Worm (Caenorhabditis elegans): ENCODE data around the gene sel-13.

The sel-13 gene

DNA sequence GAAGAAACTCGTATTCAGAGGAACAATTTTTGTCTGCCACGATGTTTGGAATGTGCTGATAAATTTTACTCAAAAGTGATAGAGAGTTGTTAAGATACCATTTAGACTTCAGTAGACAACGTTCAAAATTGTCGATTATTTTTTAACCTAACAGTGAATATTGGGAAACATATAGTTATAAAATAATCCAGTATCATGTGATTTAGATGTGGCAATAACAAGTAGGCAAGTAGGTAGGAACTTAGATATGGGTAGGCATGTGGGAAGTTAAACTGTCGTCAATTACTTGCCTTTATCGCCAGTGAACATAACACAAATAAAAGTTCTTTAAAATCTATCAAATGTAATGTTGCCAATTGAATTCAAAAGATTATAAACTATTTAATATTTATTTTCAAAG, 28.5 kb downstream of the sel-13 start, which contains the start of gene T23F11.11:
TSS of gene T23F11.11 (minus strand) at position 101 of the 400 bp plus-strand sequence.
- TF ChIP-seq flt-1 (GFP tag; IDR thresholded peaks at IDR 0.05) (no peak), ref-1 (GFP tag; conservative IDR thresholded peaks at IDR 0.05) (no peak), tab-1 (GFP tag; IDR thresholded peaks at IDR 0.05) (no peak), klf-2 (GFP tag; conservative IDR thresholded peaks at IDR 0.05) (no peak), ztf-23 (GFP tag; IDR thresholded peaks at IDR 0.05) (no peak), cog-1 (tag; optimal IDR thresholded peaks at IDR 0.05) (no peak)

DNA sequence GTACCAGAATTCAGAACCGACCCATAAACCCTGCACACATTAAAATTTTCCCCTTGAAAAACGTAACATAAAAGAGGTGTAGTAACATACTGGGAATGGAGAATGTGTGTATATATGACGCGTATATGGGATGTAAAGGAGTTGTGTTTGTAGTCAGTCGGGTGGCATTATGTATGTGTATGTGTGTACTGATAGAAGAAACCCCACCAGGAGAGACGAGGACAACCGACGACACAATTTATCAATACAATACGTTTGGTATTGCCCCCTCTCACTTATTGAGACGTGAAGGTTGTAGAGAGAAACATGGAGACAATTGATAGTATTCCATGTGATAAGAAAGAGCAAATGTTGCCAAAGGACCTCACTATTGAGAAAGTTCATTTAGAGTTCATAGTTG, 32.0 kb downstream of the sel-13 start:
- TF ChIP-seq ztf-29 (GFP tag; IDR thresholded peaks at IDR 0.05) (no peak), ztf-23 (GFP tag; IDR thresholded peaks at IDR 0.05) (no peak)

DNA sequence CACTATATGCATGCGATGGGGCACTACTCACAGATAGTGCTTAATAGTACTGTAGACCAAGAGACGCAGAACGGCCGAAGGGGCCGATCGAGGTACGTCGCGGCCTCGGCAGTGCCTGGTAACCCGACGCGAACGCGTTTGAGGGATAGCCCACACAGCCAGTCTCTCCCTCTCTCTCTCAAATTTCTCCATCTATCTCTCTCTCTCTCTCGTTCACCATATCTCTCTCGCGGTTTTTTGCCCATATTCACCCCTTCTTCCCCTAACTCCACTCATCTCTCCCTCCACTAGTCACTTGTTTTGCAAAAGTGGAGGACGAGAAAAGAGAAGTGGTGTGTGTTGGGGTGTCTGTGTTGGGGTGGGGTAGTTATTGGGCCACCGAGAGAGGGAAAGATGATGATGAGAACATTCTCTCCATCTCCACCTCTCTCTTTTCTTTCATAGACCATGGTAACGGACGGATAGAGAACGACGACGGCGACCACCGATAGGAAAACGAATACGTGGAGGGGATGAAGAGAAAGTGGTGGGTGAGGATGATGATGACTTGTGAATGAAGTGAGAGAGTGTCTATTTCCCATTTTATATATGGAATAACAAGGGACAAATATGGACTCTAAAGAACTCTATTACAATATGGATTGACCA, 33.1 kb downstream of the sel-13 start:
- peak; percentile 62; the same call in 1 of the 2 replicates for TF ChIP-seq flt-1 (GFP tag; IDR thresholded peaks at IDR 0.05)
- TF ChIP-seq ref-1 (GFP tag; conservative IDR thresholded peaks at IDR 0.05) = no peak
- no peak for TF ChIP-seq med-1 (GFP tag; optimal IDR thresholded peaks at IDR 0.05; ENCODE audit: insufficient read depth)
- TF ChIP-seq klf-2 (GFP tag; conservative IDR thresholded peaks at IDR 0.05) = 0 out of 2 replicates have a peak, but pooled peaks have one; percentile 37

DNA sequence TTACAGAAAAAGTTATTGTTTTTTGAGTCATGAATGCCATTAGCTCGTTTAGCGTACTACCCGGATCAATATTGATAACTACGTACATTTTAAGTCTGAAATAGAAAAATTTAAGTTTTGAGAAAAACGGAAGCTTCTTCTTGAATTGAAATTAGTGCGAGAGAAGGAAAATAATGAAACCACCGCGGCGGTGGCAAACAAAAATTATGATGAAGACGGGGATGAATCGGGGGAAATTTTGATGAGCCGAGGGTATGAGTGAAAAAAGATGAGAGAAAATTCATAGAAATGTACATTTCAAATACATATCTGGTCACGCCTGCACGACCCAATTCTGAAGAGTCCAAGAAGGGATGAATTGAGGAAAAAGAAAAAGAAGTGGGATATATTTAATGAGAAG, 34.8 kb downstream of the sel-13 start, which contains the start of gene T23F11.4:
TSS of gene T23F11.4 (minus strand) at position 101 of the 400 bp plus-strand sequence.
- no peak for TF ChIP-seq cog-1 (tag; optimal IDR thresholded peaks at IDR 0.05)
- TF ChIP-seq med-1 (GFP tag; optimal IDR thresholded peaks at IDR 0.05; ENCODE audit: insufficient read depth) = no peak
- no peak for TF ChIP-seq ztf-29 (GFP tag; IDR thresholded peaks at IDR 0.05)
- no peak for TF ChIP-seq klf-2 (GFP tag; conservative IDR thresholded peaks at IDR 0.05)
- no peak for TF ChIP-seq T22C8.4 (GFP tag; IDR thresholded peaks at IDR 0.05)
- TF ChIP-seq ref-1 (GFP tag; conservative IDR thresholded peaks at IDR 0.05) = no peak
- TF ChIP-seq flt-1 (GFP tag; IDR thresholded peaks at IDR 0.05) = no peak
- TF ChIP-seq ztf-23 (GFP tag; IDR thresholded peaks at IDR 0.05) = no peak

DNA sequence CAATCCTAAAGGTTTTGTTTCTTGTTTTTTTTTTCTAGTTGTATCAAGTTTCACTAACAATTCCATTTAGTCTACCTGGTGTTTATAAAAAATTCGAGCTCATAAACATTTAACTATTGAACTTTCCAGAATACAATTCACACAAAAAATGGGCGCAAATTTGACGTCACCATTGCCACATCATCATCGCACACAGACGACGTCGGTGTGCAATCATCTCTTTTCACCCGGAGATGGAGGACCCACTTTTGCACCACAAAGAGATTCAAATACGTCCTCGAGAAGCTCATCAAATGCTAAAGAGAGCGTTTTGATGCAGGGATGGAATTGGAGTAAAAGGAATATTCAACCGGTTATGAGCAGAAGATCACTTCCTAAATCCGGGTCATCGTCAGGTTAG, 40.6 kb downstream of the sel-13 start:
- TF ChIP-seq ztf-23 (GFP tag; IDR thresholded peaks at IDR 0.05) = no peak
- no peak for TF ChIP-seq T22C8.4 (GFP tag; IDR thresholded peaks at IDR 0.05)
- no peak for TF ChIP-seq flt-1 (GFP tag; IDR thresholded peaks at IDR 0.05)
- TF ChIP-seq klf-2 (GFP tag; conservative IDR thresholded peaks at IDR 0.05) = no peak
- no peak for TF ChIP-seq ref-1 (GFP tag; conservative IDR thresholded peaks at IDR 0.05)
- no peak for TF ChIP-seq tab-1 (GFP tag; IDR thresholded peaks at IDR 0.05)
- TF ChIP-seq ztf-29 (GFP tag; IDR thresholded peaks at IDR 0.05) = no peak
- no peak for TF ChIP-seq med-1 (GFP tag; optimal IDR thresholded peaks at IDR 0.05; ENCODE audit: insufficient read depth)
- TF ChIP-seq cog-1 (tag; optimal IDR thresholded peaks at IDR 0.05) = no peak

DNA sequence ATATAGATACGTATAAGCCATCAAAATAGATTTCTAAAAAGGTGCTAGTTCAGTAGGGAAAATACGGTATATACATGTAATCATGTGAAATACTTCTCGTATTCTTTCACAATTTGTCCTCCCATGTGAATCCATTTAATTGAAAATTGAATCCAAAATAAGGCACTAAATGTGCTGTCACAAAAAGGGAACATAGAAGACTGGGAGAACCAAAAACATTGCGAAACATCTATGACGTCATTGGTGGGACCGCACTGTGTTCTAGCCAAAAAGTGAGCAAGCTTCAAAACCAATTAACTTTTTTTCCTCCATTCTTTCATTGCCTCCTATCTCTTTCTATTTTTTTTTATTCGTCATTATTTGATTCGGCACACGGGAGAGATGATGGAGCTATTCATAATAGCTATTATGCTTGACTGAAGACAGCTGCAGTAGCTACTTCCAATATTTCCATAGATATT, 41.6 kb downstream of the sel-13 start, which contains the start of gene cdka-1:
TSS of gene cdka-1 (plus strand) at position 411 of the 461 bp plus-strand sequence.
- TF ChIP-seq ztf-29 (GFP tag; IDR thresholded peaks at IDR 0.05) (no peak), ref-1 (GFP tag; conservative IDR thresholded peaks at IDR 0.05) (no peak), cog-1 (tag; optimal IDR thresholded peaks at IDR 0.05) (no peak), ztf-23 (GFP tag; IDR thresholded peaks at IDR 0.05) (no peak), med-1 (GFP tag; optimal IDR thresholded peaks at IDR 0.05; ENCODE audit: insufficient read depth) (no peak), T22C8.4 (GFP tag; IDR thresholded peaks at IDR 0.05) (no peak), klf-2 (GFP tag; conservative IDR thresholded peaks at IDR 0.05) (no peak)

DNA sequence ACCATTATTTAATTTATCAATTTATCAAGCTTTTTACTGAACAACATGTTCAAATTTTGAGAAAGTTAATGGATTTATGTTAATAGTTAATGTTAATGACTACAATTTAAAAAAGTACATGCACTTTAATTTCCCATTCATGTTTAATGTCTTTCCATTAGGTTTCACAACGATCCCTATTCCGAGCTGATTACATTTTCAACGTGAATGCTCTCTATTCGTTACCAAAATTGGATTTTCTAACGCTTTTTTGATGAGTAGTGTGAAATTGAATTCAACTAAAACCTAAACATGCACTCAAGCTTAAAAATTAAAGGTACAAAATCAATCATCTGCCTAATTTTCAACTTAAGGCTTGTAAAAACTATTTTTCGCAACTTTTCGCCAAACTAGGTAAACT, 42.6 kb downstream of the sel-13 start:
- TF ChIP-seq flt-1 (GFP tag; IDR thresholded peaks at IDR 0.05) = no peak
- no peak for TF ChIP-seq med-1 (GFP tag; optimal IDR thresholded peaks at IDR 0.05; ENCODE audit: insufficient read depth)
- TF ChIP-seq ref-1 (GFP tag; conservative IDR thresholded peaks at IDR 0.05) = no peak
- TF ChIP-seq ztf-29 (GFP tag; IDR thresholded peaks at IDR 0.05) = no peak
- TF ChIP-seq T22C8.4 (GFP tag; IDR thresholded peaks at IDR 0.05) = no peak
- TF ChIP-seq ztf-23 (GFP tag; IDR thresholded peaks at IDR 0.05) = no peak
- TF ChIP-seq klf-2 (GFP tag; conservative IDR thresholded peaks at IDR 0.05) = no peak
- TF ChIP-seq cog-1 (tag; optimal IDR thresholded peaks at IDR 0.05) = no peak
- no peak for TF ChIP-seq tab-1 (GFP tag; IDR thresholded peaks at IDR 0.05)

DNA sequence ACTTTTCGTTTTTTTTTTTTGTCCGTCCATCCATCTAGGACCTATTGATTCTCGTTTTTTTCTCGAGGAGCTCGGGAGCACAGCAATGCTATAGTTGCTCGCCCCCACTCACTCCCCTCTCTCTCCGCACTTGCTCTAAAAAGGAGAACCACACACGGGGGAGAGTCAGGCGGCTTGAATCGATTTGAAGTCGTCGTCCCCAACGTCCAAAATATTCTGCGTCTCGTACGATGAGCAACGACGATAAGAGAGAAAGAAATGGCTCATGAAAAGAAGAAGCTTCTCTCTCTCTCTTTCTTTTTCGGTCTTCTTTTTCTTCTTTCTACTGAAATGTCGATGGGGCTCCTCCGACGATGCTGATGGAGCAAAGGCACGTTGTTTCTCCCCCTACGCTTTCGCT, 43.6 kb downstream of the sel-13 start:
- TF ChIP-seq med-1 (GFP tag; optimal IDR thresholded peaks at IDR 0.05; ENCODE audit: insufficient read depth) = no peak
- TF ChIP-seq ztf-23 (GFP tag; IDR thresholded peaks at IDR 0.05) = 0 out of 2 replicates have a peak, but pooled peaks have one; percentile 22

DNA sequence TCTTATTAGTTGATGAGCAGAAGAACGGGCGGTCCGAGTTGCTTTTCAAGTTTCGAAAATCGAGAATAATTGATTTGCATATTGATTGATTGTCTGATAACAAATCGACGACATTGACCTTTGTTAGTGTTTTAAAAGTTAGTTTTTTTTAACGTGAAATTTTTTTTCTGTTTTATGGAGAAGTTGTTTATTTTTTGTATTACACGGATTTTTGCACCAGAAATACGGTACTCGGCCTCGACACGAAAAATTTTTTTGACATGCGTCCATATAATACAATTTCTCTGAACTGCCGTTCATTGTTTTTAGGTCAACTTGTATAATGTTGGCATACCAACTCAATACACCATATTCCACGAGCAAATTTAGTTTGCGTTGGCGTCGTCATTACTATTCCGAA, 44.6 kb downstream of the sel-13 start, which contains the start of gene T23F11.2:
TSS of gene T23F11.2 (minus strand) at position 101 of the 400 bp plus-strand sequence.
- TF ChIP-seq klf-2 (GFP tag; conservative IDR thresholded peaks at IDR 0.05) (no peak), T22C8.4 (GFP tag; IDR thresholded peaks at IDR 0.05) (no peak), ref-1 (GFP tag; conservative IDR thresholded peaks at IDR 0.05) (no peak), med-1 (GFP tag; optimal IDR thresholded peaks at IDR 0.05; ENCODE audit: insufficient read depth) (no peak), ztf-23 (GFP tag; IDR thresholded peaks at IDR 0.05) (no peak), cog-1 (tag; optimal IDR thresholded peaks at IDR 0.05) (no peak), flt-1 (GFP tag; IDR thresholded peaks at IDR 0.05) (no peak), ztf-29 (GFP tag; IDR thresholded peaks at IDR 0.05) (no peak), tab-1 (GFP tag; IDR thresholded peaks at IDR 0.05) (no peak)

DNA sequence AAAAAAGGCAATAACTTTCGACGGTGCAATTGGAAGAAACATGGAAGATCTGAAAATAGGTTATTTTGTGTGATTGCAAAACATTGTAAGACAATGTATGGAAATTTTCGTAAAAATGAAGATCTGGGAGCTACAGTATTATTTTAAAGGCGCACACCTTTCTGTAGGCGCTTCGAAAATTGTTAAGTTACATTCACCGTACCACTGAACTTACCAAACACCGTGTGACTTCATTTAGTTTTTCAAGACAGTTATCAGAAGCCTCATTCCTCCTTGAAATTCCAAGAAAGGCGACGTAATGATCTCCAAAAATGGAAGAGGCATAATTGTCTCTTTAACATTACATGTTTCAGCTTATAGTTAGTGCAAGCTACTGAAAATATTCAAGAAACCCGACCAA, 46.1 kb downstream of the sel-13 start:
- TF ChIP-seq tab-1 (GFP tag; IDR thresholded peaks at IDR 0.05) = no peak
- no peak for TF ChIP-seq T22C8.4 (GFP tag; IDR thresholded peaks at IDR 0.05)
- no peak for TF ChIP-seq ztf-29 (GFP tag; IDR thresholded peaks at IDR 0.05)
- no peak for TF ChIP-seq med-1 (GFP tag; optimal IDR thresholded peaks at IDR 0.05; ENCODE audit: insufficient read depth)
- TF ChIP-seq cog-1 (tag; optimal IDR thresholded peaks at IDR 0.05) = no peak
- TF ChIP-seq klf-2 (GFP tag; conservative IDR thresholded peaks at IDR 0.05) = no peak
- no peak for TF ChIP-seq flt-1 (GFP tag; IDR thresholded peaks at IDR 0.05)
- no peak for TF ChIP-seq ref-1 (GFP tag; conservative IDR thresholded peaks at IDR 0.05)
- no peak for TF ChIP-seq ztf-23 (GFP tag; IDR thresholded peaks at IDR 0.05)

All from whole organism, midembryonic.